Worm (Caenorhabditis elegans): ENCODE results near the gene C10B5.1.

The C10B5.1 gene

ce11 chrV:8586472-8586871, 5.4 kb downstream of the C10B5.1 start:
- no peak for TF ChIP-seq unc-62 (GFP tag; optimal IDR thresholded peaks at IDR 0.05)

- TF ChIP-seq unc-62 (GFP tag; optimal IDR thresholded peaks at IDR 0.05), result no peak
These were observed 5.9 kb downstream of the C10B5.1 start for ce11 chrV:8586920-8587319.

ce11 chrV:8588079-8588478, 7.0 kb downstream of the C10B5.1 start, which contains the start of gene C10B5.3:
C10B5.3 (minus strand) TSS chrV:8588179.
- TF ChIP-seq unc-62 (GFP tag; optimal IDR thresholded peaks at IDR 0.05), result no peak

- no peak for TF ChIP-seq unc-62 (GFP tag; optimal IDR thresholded peaks at IDR 0.05)
These were observed 11.7 kb downstream of the C10B5.1 start for ce11 chrV:8592691-8593307.

ce11 chrV:8594105-8594964, 13.3 kb downstream of the C10B5.1 start, which contains the start of gene tag-196:
tag-196 (plus strand) TSS chrV:8594914.
- no peak for TF ChIP-seq unc-62 (GFP tag; optimal IDR thresholded peaks at IDR 0.05)

ce11 chrV:8599192-8599591, 18.1 kb downstream of the C10B5.1 start, which contains the start of gene F41E6.7:
F41E6.7 (minus strand) TSS chrV:8599292.
- TF ChIP-seq unc-62 (GFP tag; optimal IDR thresholded peaks at IDR 0.05), result no peak

- no peak for TF ChIP-seq unc-62 (GFP tag; optimal IDR thresholded peaks at IDR 0.05)
These were observed 18.9 kb downstream of the C10B5.1 start for ce11 chrV:8599957-8600356.

- TF ChIP-seq unc-62 (GFP tag; optimal IDR thresholded peaks at IDR 0.05), result no peak
These were observed 20.4 kb downstream of the C10B5.1 start, which contains the start of gene F41E6.8 for ce11 chrV:8601420-8601819. F41E6.8 (minus strand) TSS chrV:8601520.

- TF ChIP-seq unc-62 (GFP tag; optimal IDR thresholded peaks at IDR 0.05), result no peak
These were observed 21.6 kb downstream of the C10B5.1 start, which contains the start of gene F41E6.15 for ce11 chrV:8602638-8603037. F41E6.15 (minus strand) TSS chrV:8602738.

- no peak for TF ChIP-seq unc-62 (GFP tag; optimal IDR thresholded peaks at IDR 0.05)
These were observed 22.2 kb downstream of the C10B5.1 start, which contains the start of gene F41E6.5 for ce11 chrV:8603272-8603671. F41E6.5 (plus strand) TSS chrV:8603480.

- no peak for TF ChIP-seq unc-62 (GFP tag; optimal IDR thresholded peaks at IDR 0.05)
These were observed 25.1 kb downstream of the C10B5.1 start, which contains the start of gene vps-60 for ce11 chrV:8606099-8606696. vps-60 (minus strand) TSS chrV:8606128.

ce11 chrV:8607353-8607850, 26.3 kb downstream of the C10B5.1 start, which contains the start of gene smk-1:
smk-1 (plus strand) TSS chrV:8607800.
- no peak for TF ChIP-seq unc-62 (GFP tag; optimal IDR thresholded peaks at IDR 0.05)

- no peak for TF ChIP-seq unc-62 (GFP tag; optimal IDR thresholded peaks at IDR 0.05)
These were observed 27.4 kb downstream of the C10B5.1 start for ce11 chrV:8608483-8608882.

- TF ChIP-seq unc-62 (GFP tag; optimal IDR thresholded peaks at IDR 0.05), result no peak
These were observed 28.9 kb downstream of the C10B5.1 start for ce11 chrV:8609776-8610529.

All from whole organism, dauer.